Worm (Caenorhabditis elegans) whole organism, midembryonic: ENCODE data around the gene cyp-35C1.

Experiments used
- T22C8.4 ChIP-seq: fragments of 200-800 bp; sonication (Bioruptor generic); IDR thresholded peaks from 2 replicates; pipeline ENCODE4 v1.3.6; 2022; ENCODE audit warnings: missing genetic modification characterization, missing compliant biosample characterization
- cog-1 ChIP-seq: sonication (generic microtip); optimal IDR thresholded peaks from 2 replicates; lab custom pipeline; 2016; ENCODE audit warnings: missing genetic modification characterization, missing compliant biosample characterization
- flt-1 ChIP-seq: fragments of 200-800 bp; sonication (Bioruptor generic); IDR thresholded peaks from 2 replicates; pipeline ENCODE4 v1.3.6; 2022; ENCODE audit warnings: missing genetic modification characterization, missing compliant biosample characterization

- TF ChIP-seq T22C8.4: no peak
- no peak for TF ChIP-seq flt-1 (GFP tag; lab: Robert Waterston, UW)
- no peak for TF ChIP-seq cog-1
Measured at ce11 chrV:13923851-13924250, 25.6 kb upstream of the cyp-35C1 start, which contains the start of gene srxa-11.
